Fruit fly (Drosophila melanogaster) whole organism, embryonic: Measurements from ENCODE around the gene CG12723.

Experiments used
- Antp ChIP-seq: fragments of 200-800 bp; sonication (Bioruptor generic); optimal IDR thresholded peaks from 3 replicates; lab custom pipeline; 2016; ENCODE audit warnings: missing biosample characterization, missing genetic modification characterization
- BEAF-32 ChIP-seq: fragments of 200-800 bp; sonication (Bioruptor generic); optimal IDR thresholded peaks from 3 replicates; lab custom pipeline; 2017; ENCODE audit warnings: missing biosample characterization, missing genetic modification characterization, mild to moderate bottlenecking, moderate library complexity, missing genetic modification reagents
- Bdp1 ChIP-seq: fragments of 200-800 bp; sonication (Bioruptor generic); optimal IDR thresholded peaks from 3 replicates; lab custom pipeline; 2016; ENCODE audit warnings: missing biosample characterization, missing genetic modification characterization
- CG10274 ChIP-seq: fragments of 200-800 bp; sonication (Bioruptor generic); optimal IDR thresholded peaks from 3 replicates; lab custom pipeline; 2017; ENCODE audit warnings: missing biosample characterization, mild to moderate bottlenecking, missing genetic modification characterization
- CG11560 ChIP-seq: fragments of 200-800 bp; sonication (Bioruptor generic); IDR thresholded peaks from 3 replicates; pipeline ENCODE4 v1.3.6; 2022; ENCODE audit warnings: missing biosample characterization, missing genetic modification characterization
- CG12391 ChIP-seq: fragments of 200-800 bp; sonication (Bioruptor generic); optimal IDR thresholded peaks from 3 replicates; lab custom pipeline; 2018; ENCODE audit warnings: missing biosample characterization, mild to moderate bottlenecking, missing genetic modification characterization, moderate library complexity
- CG14014 ChIP-seq: fragments of 200-800 bp; sonication (Bioruptor generic); IDR thresholded peaks from 2 replicates; pipeline ENCODE4 v1.3.6; 2022; ENCODE audit warnings: missing biosample characterization, missing genetic modification characterization
- CG17612 ChIP-seq: fragments of 200-800 bp; sonication (Bioruptor generic); IDR thresholded peaks from 2 replicates; pipeline ENCODE4 v1.3.6; 2022; ENCODE audit warnings: missing biosample characterization, missing genetic modification characterization
- CG2116 ChIP-seq: fragments of 200-800 bp; sonication (Bioruptor generic); optimal IDR thresholded peaks from 3 replicates; lab custom pipeline; 2018; ENCODE audit warnings: missing biosample characterization, mild to moderate bottlenecking, missing genetic modification characterization
- CG2199 ChIP-seq: fragments of 200-800 bp; sonication (Bioruptor generic); IDR thresholded peaks from 3 replicates; pipeline ENCODE4 v1.3.6; 2022; ENCODE audit warnings: missing biosample characterization, missing genetic modification characterization
- CG2202 ChIP-seq: fragments of 200-800 bp; sonication (Bioruptor generic); optimal IDR thresholded peaks from 2 replicates; lab custom pipeline; 2018; ENCODE audit warnings: missing biosample characterization, mild to moderate bottlenecking, missing genetic modification characterization
- CG2889 ChIP-seq: fragments of 200-800 bp; sonication (Bioruptor generic); IDR thresholded peaks from 3 replicates; pipeline ENCODE4 v1.3.6; 2022; ENCODE audit warnings: missing biosample characterization, missing genetic modification characterization
- CG30020 ChIP-seq: fragments of 200-800 bp; optimal IDR thresholded peaks from 2 replicates; lab custom pipeline; 2019; ENCODE audit warnings: missing biosample characterization, mild to moderate bottlenecking, missing genetic modification characterization, moderate library complexity
- CG30431 ChIP-seq: fragments of 200-800 bp; sonication (Bioruptor generic); optimal IDR thresholded peaks from 2 replicates; lab custom pipeline; 2017; ENCODE audit warnings: missing biosample characterization, missing genetic modification characterization
- CG3407 ChIP-seq: fragments of 200-800 bp; sonication (Bioruptor generic); optimal IDR thresholded peaks from 2 replicates; lab custom pipeline; 2018; ENCODE audit warnings: missing biosample characterization, mild to moderate bottlenecking, missing genetic modification characterization
- CG4424 ChIP-seq: fragments of 200-800 bp; sonication (Bioruptor generic); optimal IDR thresholded peaks from 3 replicates; lab custom pipeline; 2016; ENCODE audit warnings: missing biosample characterization, missing genetic modification characterization
- CG7357 ChIP-seq: fragments of 200-800 bp; sonication (Bioruptor generic); IDR thresholded peaks from 3 replicates; pipeline ENCODE4 v1.3.6; 2022; ENCODE audit warnings: missing biosample characterization, missing genetic modification characterization
- CG7556 ChIP-seq: fragments of 200-800 bp; sonication (Bioruptor generic); optimal IDR thresholded peaks from 2 replicates; lab custom pipeline; 2017; ENCODE audit warnings: missing biosample characterization, mild to moderate bottlenecking, missing genetic modification characterization
- D19B ChIP-seq: fragments of 200-800 bp; sonication (Bioruptor generic); optimal IDR thresholded peaks from 2 replicates; lab custom pipeline; 2017; ENCODE audit warnings: missing biosample characterization, mild to moderate bottlenecking, missing genetic modification characterization
- Dip3 ChIP-seq: fragments of 200-800 bp; sonication (Bioruptor generic); optimal IDR thresholded peaks from 3 replicates; lab custom pipeline; 2016; ENCODE audit warnings: missing biosample characterization, missing genetic modification characterization
- Dll ChIP-seq: fragments of 200-800 bp; sonication (Bioruptor generic); IDR thresholded peaks from 4 replicates; pipeline ENCODE4 v1.3.6; 2022; ENCODE audit warnings: missing biosample characterization, missing genetic modification characterization; ENCODE audit not compliant: partially characterized antibody
- Dref ChIP-seq: fragments of 200-800 bp; sonication (Bioruptor generic); IDR thresholded peaks from 2 replicates; pipeline ENCODE4 v1.3.6; 2022; ENCODE audit warnings: missing biosample characterization, missing genetic modification characterization
- Fer1 ChIP-seq: fragments of 200-800 bp; sonication (Bioruptor generic); optimal IDR thresholded peaks from 2 replicates; lab custom pipeline; 2017; ENCODE audit warnings: missing biosample characterization, mild to moderate bottlenecking, missing genetic modification characterization
- Fer2 ChIP-seq: fragments of 200-800 bp; sonication (Bioruptor generic); optimal IDR thresholded peaks from 2 replicates; lab custom pipeline; 2018; ENCODE audit warnings: missing biosample characterization, mild to moderate bottlenecking, missing genetic modification characterization, moderate library complexity
- Fer3 ChIP-seq: fragments of 200-800 bp; sonication (Bioruptor generic); optimal IDR thresholded peaks from 2 replicates; lab custom pipeline; 2018; ENCODE audit warnings: missing biosample characterization, mild to moderate bottlenecking, missing genetic modification characterization, moderate library complexity
- HHEX ChIP-seq: fragments of 200-800 bp; sonication (Bioruptor generic); optimal IDR thresholded peaks from 3 replicates; lab custom pipeline; 2017; ENCODE audit warnings: missing biosample characterization, mild to moderate bottlenecking, missing genetic modification characterization, missing genetic modification reagents
- Meics ChIP-seq: fragments of 200-800 bp; sonication (Bioruptor generic); optimal IDR thresholded peaks from 2 replicates; lab custom pipeline; 2017; ENCODE audit warnings: missing biosample characterization, mild to moderate bottlenecking, missing genetic modification characterization
- NC2α ChIP-seq: fragments of 200-800 bp; sonication (Bioruptor generic); optimal IDR thresholded peaks from 2 replicates; lab custom pipeline; 2016; ENCODE audit warnings: missing biosample characterization, missing genetic modification characterization
- Nf-YC ChIP-seq: fragments of 200-800 bp; optimal IDR thresholded peaks from 3 replicates; lab custom pipeline; 2019; ENCODE audit warnings: missing biosample characterization, mild to moderate bottlenecking, missing genetic modification characterization, moderate library complexity
- Ssrp ChIP-seq: fragments of 200-800 bp; sonication (Bioruptor generic); optimal IDR thresholded peaks from 2 replicates; lab custom pipeline; 2018; ENCODE audit warnings: missing biosample characterization, mild to moderate bottlenecking, missing genetic modification characterization, moderate library complexity
- YL-1 ChIP-seq: fragments of 200-800 bp; sonication (Bioruptor generic); optimal IDR thresholded peaks from 3 replicates; lab custom pipeline; 2017; ENCODE audit warnings: missing biosample characterization, mild to moderate bottlenecking, missing genetic modification characterization
- ab ChIP-seq: fragments of 200-800 bp; sonication (Bioruptor generic); optimal IDR thresholded peaks from 2 replicates; lab custom pipeline; 2016; ENCODE audit warnings: missing biosample characterization, missing genetic modification characterization
- bigmax ChIP-seq: fragments of 200-800 bp; sonication (Bioruptor generic); optimal IDR thresholded peaks from 2 replicates; lab custom pipeline; 2018; ENCODE audit warnings: missing biosample characterization, mild to moderate bottlenecking, missing genetic modification characterization
- bsh ChIP-seq, 2 experiments: fragments of 200-800 bp; sonication (Bioruptor generic); optimal IDR thresholded peaks; 2 replicates each; lab custom pipeline; 2017 to 2018; ENCODE audit warnings: mild to moderate bottlenecking in 2 of 2, missing biosample characterization in 2 of 2, missing genetic modification characterization in 2 of 2, moderate library complexity in 1 of 2
- cg ChIP-seq: fragments of 200-800 bp; sonication (Bioruptor generic); optimal IDR thresholded peaks from 3 replicates; lab custom pipeline; 2019; ENCODE audit warnings: missing biosample characterization, mild to moderate bottlenecking, missing genetic modification characterization, moderate library complexity
- chm ChIP-seq: fragments of 200-800 bp; sonication (Bioruptor generic); IDR thresholded peaks from 2 replicates; pipeline ENCODE4 v1.3.6; 2022; ENCODE audit warnings: missing biosample characterization, missing genetic modification characterization
- emc ChIP-seq: fragments of 200-800 bp; sonication (Bioruptor generic); optimal IDR thresholded peaks from 2 replicates; lab custom pipeline; 2016; ENCODE audit warnings: missing biosample characterization, missing genetic modification characterization
- gfzf ChIP-seq: fragments of 200-800 bp; sonication (Bioruptor generic); optimal IDR thresholded peaks from 2 replicates; lab custom pipeline; 2016; ENCODE audit warnings: missing biosample characterization, mild to moderate bottlenecking, missing genetic modification characterization, moderate library complexity
- gt ChIP-seq: fragments of 200-800 bp; sonication (Bioruptor generic); IDR thresholded peaks from 2 replicates; pipeline ENCODE4 v1.3.6; 2022; ENCODE audit warnings: missing biosample characterization, missing genetic modification characterization
- nau ChIP-seq: fragments of 200-800 bp; sonication (Bioruptor generic); optimal IDR thresholded peaks from 3 replicates; lab custom pipeline; 2017; ENCODE audit warnings: missing biosample characterization, mild to moderate bottlenecking, missing genetic modification characterization, missing genetic modification reagents
- nerfin-2 ChIP-seq: fragments of 200-800 bp; sonication (Bioruptor generic); IDR thresholded peaks from 2 replicates; pipeline ENCODE4 v1.3.6; 2022; ENCODE audit warnings: missing biosample characterization, missing genetic modification characterization; ENCODE audit not compliant: partially characterized antibody
- org-1 ChIP-seq: fragments of 200-800 bp; sonication (Bioruptor generic); optimal IDR thresholded peaks from 2 replicates; lab custom pipeline; 2017; ENCODE audit warnings: missing biosample characterization, missing genetic modification characterization
- prd ChIP-seq, 3 experiments: fragments of >200 bp in 2 of 3; fragments of 200-800 bp in 1 of 3; sonication (Bioruptor generic) in 1 of 3; optimal IDR thresholded peaks in 2 of 3; IDR thresholded peaks in 1 of 3; 2 replicates in 2 of 3; 3 replicates in 1 of 3; pipeline versions ENCODE4 v1.3.6 to Lab custom; 2017 to 2022; ENCODE audit warnings: missing biosample characterization in 1 of 3, missing genetic modification characterization in 1 of 3
- salm ChIP-seq: fragments of 200-800 bp; sonication (Bioruptor generic); optimal IDR thresholded peaks from 2 replicates; lab custom pipeline; 2018; ENCODE audit warnings: missing biosample characterization, mild to moderate bottlenecking, missing genetic modification characterization
- sim ChIP-seq: fragments of 200-800 bp; sonication (Bioruptor generic); IDR thresholded peaks from 2 replicates; pipeline ENCODE4 v1.3.6; 2022; ENCODE audit warnings: missing biosample characterization, missing genetic modification characterization
- sisA ChIP-seq: fragments of 200-800 bp; sonication (Bioruptor generic); IDR thresholded peaks from 2 replicates; pipeline ENCODE4 v1.3.6; 2022; ENCODE audit warnings: missing biosample characterization, missing genetic modification characterization
- sqz ChIP-seq: fragments of 200-800 bp; sonication (Bioruptor generic); optimal IDR thresholded peaks from 3 replicates; lab custom pipeline; 2018; ENCODE audit warnings: missing biosample characterization, mild to moderate bottlenecking, missing genetic modification characterization

Gene CG12723

DNA sequence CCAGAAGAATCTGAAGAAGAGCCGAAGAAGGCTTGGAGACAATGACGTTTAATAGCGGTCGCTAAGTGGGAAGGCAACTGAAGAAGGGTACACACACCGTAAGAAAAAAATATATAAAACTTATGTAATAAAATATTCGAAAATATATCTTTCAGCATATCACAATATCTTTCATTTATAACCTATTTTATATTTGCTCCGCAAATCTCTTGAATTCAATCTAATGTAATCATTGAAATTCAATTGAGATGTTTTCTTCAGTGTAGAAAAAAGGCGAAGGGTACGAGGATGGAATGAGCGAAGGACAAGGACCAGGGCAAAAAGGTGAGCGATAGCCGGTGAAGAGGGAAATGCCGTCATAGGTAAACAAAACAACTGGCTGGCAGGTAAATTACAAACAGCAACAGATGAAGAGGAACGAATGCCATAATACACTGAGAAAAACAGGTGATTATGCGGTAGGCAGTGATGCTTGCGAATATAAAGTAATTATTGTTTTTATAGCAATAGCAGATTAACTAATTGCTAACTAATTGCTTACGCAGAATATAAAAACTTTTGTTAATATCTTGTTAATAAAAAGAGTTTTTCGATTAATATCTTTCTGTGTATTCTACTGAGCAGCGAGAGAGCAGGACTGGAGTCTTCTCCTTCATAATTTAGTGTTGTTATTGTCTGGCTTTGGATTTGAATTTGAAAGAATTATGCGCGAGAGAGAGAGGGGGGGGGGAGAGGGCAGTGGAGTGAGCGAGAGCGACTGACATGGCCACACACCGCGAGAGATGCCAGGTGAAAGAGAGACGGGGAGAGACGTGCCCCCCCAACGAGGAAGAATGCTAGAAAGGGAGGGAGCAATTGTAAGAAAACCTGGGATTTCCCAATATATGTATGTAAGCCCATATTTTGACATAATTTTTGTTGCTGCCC is 42.4 kb upstream of the CG12723 start (continued):
- TF ChIP-seq CG7556 (GFP tag; lab: Kevin White, UChicago) (peak; percentile 85), CG14014 (GFP tag; lab: Robert Waterston, UW) (peak; percentile 77), Fer2 (tag; lab: Kevin White, UChicago) (peak; percentile 31), nerfin-2 (no peak), Ssrp (peak; percentile 80), YL-1 (GFP tag; lab: Kevin White, UChicago) (peak; percentile 44), sim (GFP tag; lab: Robert Waterston, UW) (peak; percentile 78; the same call in 1 of the 2 replicates), CG30020 (tag; lab: Kevin White, UChicago) (peak; percentile 68), salm (tag; lab: Kevin White, UChicago) (peak; percentile 68), nau (GFP tag; lab: Kevin White, UChicago) (peak; percentile 37), CG2116 (GFP tag; lab: Kevin White, UChicago) (peak; percentile 35), Dref (GFP tag; lab: Robert Waterston, UW) (no peak), Nf-YC (tag; lab: Kevin White, UChicago) (peak; percentile 20), Meics (GFP tag; lab: Kevin White, UChicago) (peak; percentile 67), D19B (GFP tag; lab: Kevin White, UChicago) (peak; percentile 22), CG2199 (GFP tag; lab: Robert Waterston, UW) (0 out of 3 replicates have a peak, but pooled peaks have one; percentile 44), CG4424 (peak; percentile 88), CG30431 (peak; percentile 83), CG7357 (GFP tag; lab: Robert Waterston, UW) (peak; percentile 57; the same call in 1 of the 3 replicates), Dip3 (GFP tag; lab: Kevin White, UChicago) (peak; percentile 61), sisA (GFP tag; lab: Robert Waterston, UW) (peak; percentile 78), Fer3 (peak; percentile 56), cg (GFP tag; lab: Kevin White, UChicago) (peak; percentile 26), emc (GFP tag; lab: Kevin White, UChicago) (no peak), CG11560 (peak; percentile 58; the same call in 1 of the 3 replicates), org-1 (GFP tag; lab: Kevin White, UChicago) (peak; percentile 82), prd (optimal IDR thresholded peaks at IDR 0.05; lab: Kevin White, UChicago) (no peak), prd (GFP tag; IDR thresholded peaks at IDR 0.05; lab: Robert Waterston, UW) (peak; percentile 96), Fer1 (GFP tag; lab: Kevin White, UChicago) (peak; percentile 51), chm (peak; percentile 82; the same call in 1 of the 2 replicates), gt (GFP tag; lab: Robert Waterston, UW) (peak; percentile 65), Antp (peak; percentile 82), CG17612 (GFP tag; lab: Robert Waterston, UW) (peak; percentile 16; the same call in 1 of the 2 replicates), BEAF-32 (GFP tag; lab: Kevin White, UChicago) (no peak), HHEX (peak; percentile 81), CG10274 (GFP tag; lab: Kevin White, UChicago) (peak; percentile 56), Bdp1 (GFP tag; lab: Kevin White, UChicago) (peak; percentile 45), NC2α (peak; percentile 60), CG3407 (GFP tag; lab: Kevin White, UChicago) (peak; percentile 74), CG2202 (tag; lab: Kevin White, UChicago) (peak; percentile 91), Dll (GFP tag; lab: Robert Waterston, UW) (no peak), bigmax (GFP tag; lab: Kevin White, UChicago) (no peak), CG12391 (tag; lab: Kevin White, UChicago) (peak; percentile 87), sqz (GFP tag; lab: Kevin White, UChicago) (peak; percentile 73), bsh (GFP tag; optimal IDR thresholded peaks at IDR 0.05; lab: Kevin White, UChicago) (peak; percentile 35 to 84), gfzf (GFP tag; lab: Kevin White, UChicago) (no peak), ab (peak; percentile 19), CG2889 (GFP tag; lab: Robert Waterston, UW) (peak; percentile 84)
